Worm (Caenorhabditis elegans): Measurements from ENCODE around the gene sox-3.

Gene sox-3

ce11 chrX:14659454-14659853 lies 33.4 kb downstream of the sox-3 start:
- TF ChIP-seq blmp-1 (tag; optimal IDR thresholded peaks at IDR 0.05) (no peak), nhr-2 (tag; optimal IDR thresholded peaks at IDR 0.05) (peak; percentile 16), hlh-1 (tag; optimal IDR thresholded peaks at IDR 0.05) (peak; percentile 89), tbx-8 (GFP tag; optimal IDR thresholded peaks at IDR 0.05) (no peak), snpc-4 (tag; optimal IDR thresholded peaks at IDR 0.05) (no peak), sem-2 (GFP tag; optimal IDR thresholded peaks at IDR 0.05) (no peak), sptf-1 (tag; optimal IDR thresholded peaks at IDR 0.05) (no peak), ceh-83 (GFP tag; optimal IDR thresholded peaks at IDR 0.05) (no peak), elt-1 (tag; optimal IDR thresholded peaks at IDR 0.05; ENCODE audit: borderline replicate concordance, insufficient read depth) (no peak), ces-1 (GFP tag; optimal IDR thresholded peaks at IDR 0.05) (no peak), nhr-237 (tag; optimal IDR thresholded peaks at IDR 0.05) (no peak), unc-62 (GFP tag; optimal IDR thresholded peaks at IDR 0.05) (peak; percentile 76), bed-3 (GFP tag; optimal IDR thresholded peaks at IDR 0.05) (no peak)

ce11 chrX:14657445-14657844 lies 35.4 kb downstream of the sox-3 start:
- no peak for TF ChIP-seq sptf-1 (tag; optimal IDR thresholded peaks at IDR 0.05)
- no peak for TF ChIP-seq tbx-8 (GFP tag; optimal IDR thresholded peaks at IDR 0.05)
- TF ChIP-seq nhr-76 (tag; optimal IDR thresholded peaks at IDR 0.05): no peak
- no peak for TF ChIP-seq nhr-12 (tag; optimal IDR thresholded peaks at IDR 0.05)
- no peak for TF ChIP-seq unc-39 (tag; optimal IDR thresholded peaks at IDR 0.05)
- TF ChIP-seq drap-1 (GFP tag; optimal IDR thresholded peaks at IDR 0.05): no peak
- TF ChIP-seq ceh-83 (GFP tag; optimal IDR thresholded peaks at IDR 0.05): no peak
- TF ChIP-seq mep-1 (tag; optimal IDR thresholded peaks at IDR 0.05): no peak
- no peak for TF ChIP-seq elt-1 (tag; optimal IDR thresholded peaks at IDR 0.05; ENCODE audit: borderline replicate concordance, insufficient read depth)
- no peak for TF ChIP-seq zip-8 (tag; optimal IDR thresholded peaks at IDR 0.05)
- TF ChIP-seq M03D4.4 (tag; optimal IDR thresholded peaks at IDR 0.05): no peak
- TF ChIP-seq lin-32 (GFP tag; optimal IDR thresholded peaks at IDR 0.05): no peak
- no peak for TF ChIP-seq flh-1 (GFP tag; optimal IDR thresholded peaks at IDR 0.05)
- no peak for TF ChIP-seq elt-3 (tag; optimal IDR thresholded peaks at IDR 0.05)
- TF ChIP-seq nhr-28 (tag; optimal IDR thresholded peaks at IDR 0.05): no peak
- TF ChIP-seq nhr-2 (tag; optimal IDR thresholded peaks at IDR 0.05): no peak
- no peak for TF ChIP-seq cnd-1 (tag; optimal IDR thresholded peaks at IDR 0.05)

ce11 chrX:14654668-14655067 lies 38.1 kb downstream of the sox-3 start, which contains the start of gene syg-2:
Gene syg-2, plus strand, starts transcription at chrX:14654968.
- no peak for TF ChIP-seq flh-1 (GFP tag; optimal IDR thresholded peaks at IDR 0.05)

ce11 chrX:14653486-14653885 lies 39.3 kb downstream of the sox-3 start:
- TF ChIP-seq mab-5 (tag; optimal IDR thresholded peaks at IDR 0.05) (peak; percentile 25), lsy-2 (tag; optimal IDR thresholded peaks at IDR 0.05) (no peak), nhr-2 (tag; optimal IDR thresholded peaks at IDR 0.05) (no peak), hlh-1 (tag; optimal IDR thresholded peaks at IDR 0.05) (peak; percentile 99), unc-62 (GFP tag; optimal IDR thresholded peaks at IDR 0.05) (peak; percentile 78), nhr-12 (tag; optimal IDR thresholded peaks at IDR 0.05) (no peak), lin-32 (GFP tag; optimal IDR thresholded peaks at IDR 0.05) (no peak), bed-3 (GFP tag; optimal IDR thresholded peaks at IDR 0.05) (no peak), ztf-11 (tag; optimal IDR thresholded peaks at IDR 0.05) (no peak), snpc-4 (tag; optimal IDR thresholded peaks at IDR 0.05) (no peak), unc-120 (tag; optimal IDR thresholded peaks at IDR 0.05; ENCODE audit: poor library complexity, severe bottlenecking) (peak; percentile 78), ces-1 (GFP tag; optimal IDR thresholded peaks at IDR 0.05) (peak; percentile 27)

- TF ChIP-seq lsy-2 (tag; optimal IDR thresholded peaks at IDR 0.05) (no peak), ceh-43 (GFP tag; optimal IDR thresholded peaks at IDR 0.05) (no peak), nhr-237 (tag; optimal IDR thresholded peaks at IDR 0.05) (no peak), ces-1 (GFP tag; optimal IDR thresholded peaks at IDR 0.05) (peak; percentile 92), sptf-1 (tag; optimal IDR thresholded peaks at IDR 0.05) (no peak), pha-4 (tag; optimal IDR thresholded peaks at IDR 0.05) (no peak)
These were observed 40.7 kb downstream of the sox-3 start for ce11 chrX:14652058-14652457.

- TF ChIP-seq ces-1 (GFP tag; optimal IDR thresholded peaks at IDR 0.05) (peak; percentile 100), elt-1 (tag; optimal IDR thresholded peaks at IDR 0.05; ENCODE audit: borderline replicate concordance, insufficient read depth) (no peak), cnd-1 (tag; optimal IDR thresholded peaks at IDR 0.05) (peak; percentile 18), mep-1 (tag; optimal IDR thresholded peaks at IDR 0.05) (peak; percentile 16)
These were observed 43.6 kb downstream of the sox-3 start for ce11 chrX:14649224-14649623.

All from whole organism, mixed stage, embryonic.